Worm (Caenorhabditis elegans) whole organism, mixed stage, embryonic: ENCODE measurements around the gene C04A11.5.
A peak's percentile ranks its signal among the peaks of the same experiment; 100 is the strongest.

Source experiments
- elt-1 ChIP-seq: sonication (generic microtip); optimal IDR thresholded peaks from 2 replicates; lab custom pipeline; 2017; ENCODE audit warnings: missing genetic modification characterization, mild to moderate bottlenecking, missing compliant biosample characterization, antibody characterized with exemption, moderate library complexity, borderline replicate concordance; ENCODE audit not compliant: insufficient read depth
- nhr-28 ChIP-seq: fragments of 150-350 bp; optimal IDR thresholded peaks from 2 replicates; lab custom pipeline; 2014; ENCODE audit warnings: missing biosample characterization, missing genetic modification characterization

DNA sequence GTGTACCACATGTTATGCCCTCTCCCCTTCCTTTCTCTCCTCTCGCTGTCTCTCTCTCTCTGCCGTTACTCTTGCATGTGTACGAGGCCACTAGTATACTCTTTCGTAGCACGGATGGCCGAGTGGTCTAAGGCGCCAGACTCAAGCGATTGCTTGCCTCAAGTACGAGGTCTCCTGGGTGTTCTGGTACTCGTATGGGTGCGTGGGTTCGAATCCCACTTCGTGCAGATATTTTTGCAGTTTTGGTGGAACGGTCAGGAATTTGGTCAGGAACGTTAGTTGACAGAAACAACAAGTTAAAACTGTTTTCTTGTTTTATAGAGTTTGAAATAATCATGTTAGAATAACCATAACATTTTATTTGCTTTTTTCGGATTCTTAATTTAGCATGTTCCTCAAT is 1.1 kb downstream of the C04A11.5 start:
- peak; percentile 37 for TF ChIP-seq elt-1 (tag; lab: Kevin White, UChicago)
- peak; percentile 88 for TF ChIP-seq nhr-28 (tag; lab: Kevin White, UChicago)
